Fruit fly (Drosophila melanogaster): ENCODE results near the gene Tfb5.

- TF ChIP-seq OdsH (GFP tag; optimal IDR thresholded peaks at IDR 0.05), result no peak
- TF ChIP-seq acj6 (GFP tag; optimal IDR thresholded peaks at IDR 0.05), result no peak
- TF ChIP-seq CG11762 (GFP tag; optimal IDR thresholded peaks at IDR 0.05; ENCODE audit: insufficient read depth), result no peak
- TF ChIP-seq CG32006 (GFP tag; optimal IDR thresholded peaks at IDR 0.05), result no peak
- TF ChIP-seq Hr39 (GFP tag; optimal IDR thresholded peaks at IDR 0.05), result no peak
- no peak for TF ChIP-seq Gug (GFP tag; IDR thresholded peaks at IDR 0.05)
- no peak for TF ChIP-seq CG11294 (GFP tag; IDR thresholded peaks at IDR 0.05)
- no peak for TF ChIP-seq spab (GFP tag; optimal IDR thresholded peaks at IDR 0.05)
- no peak for TF ChIP-seq salr (GFP tag; optimal IDR thresholded peaks at IDR 0.05)
Observed at dm6 chr2L:4998571-4999191, 12.0 kb downstream of the Tfb5 start.
